Worm (Caenorhabditis elegans) whole organism, L4 larva: ENCODE measurements around the gene snb-5.

Source experiments
- F10B5.3 ChIP-seq: sonication (generic microtip); optimal IDR thresholded peaks from 2 replicates; lab custom pipeline; 2016; ENCODE audit warnings: mild to moderate bottlenecking, missing genetic modification characterization, missing compliant biosample characterization
- F26F4.8 ChIP-seq: fragments of 200-800 bp; sonication (Bioruptor generic); conservative IDR thresholded peaks from 2 replicates; pipeline ENCODE4 v1.3.6; 2022; ENCODE audit warnings: missing genetic modification characterization, missing compliant biosample characterization
- F37D6.2 ChIP-seq: sonication (generic microtip); optimal IDR thresholded peaks from 2 replicates; lab custom pipeline; 2016; ENCODE audit warnings: mild to moderate bottlenecking, missing genetic modification characterization, missing compliant biosample characterization
- F49E8.2 ChIP-seq: sonication (generic microtip); optimal IDR thresholded peaks from 2 replicates; lab custom pipeline; 2016; ENCODE audit warnings: missing compliant biosample characterization, mild to moderate bottlenecking, missing genetic modification characterization, borderline replicate concordance
- R02D3.7 ChIP-seq: fragments of 150-350 bp; sonication (generic microtip); optimal IDR thresholded peaks from 3 replicates; lab custom pipeline; 2014; ENCODE audit warnings: missing biosample characterization, missing genetic modification characterization
- Y105C5A.15 ChIP-seq: fragments of 200-800 bp; sonication (Bioruptor generic); IDR thresholded peaks from 2 replicates; pipeline ENCODE4 v1.3.6; 2022; ENCODE audit warnings: missing genetic modification characterization, missing compliant biosample characterization
- Y75B8A.6 ChIP-seq: fragments of 200-800 bp; sonication (Bioruptor generic); IDR thresholded peaks from 2 replicates; pipeline ENCODE4 v1.3.6; 2022; ENCODE audit warnings: missing genetic modification reagents, missing genetic modification characterization, missing compliant biosample characterization
- aha-1 ChIP-seq: fragments of 150-350 bp; peaks from one replicate; lab custom pipeline; 2014; ENCODE audit warnings: missing biosample characterization, missing genetic modification characterization
- arid-1 ChIP-seq: fragments of 200-800 bp; sonication (Bioruptor generic); conservative IDR thresholded peaks from 2 replicates; pipeline ENCODE4 v1.3.6; 2022; ENCODE audit warnings: missing genetic modification reagents, missing genetic modification characterization, missing compliant biosample characterization
- attf-4 ChIP-seq: sonication (generic microtip); optimal IDR thresholded peaks from 3 replicates; lab custom pipeline; 2017; ENCODE audit warnings: missing biosample characterization, missing genetic modification characterization
- ceh-28 ChIP-seq: fragments of 150-350 bp; optimal IDR thresholded peaks from 2 replicates; lab custom pipeline; 2014; ENCODE audit warnings: missing biosample characterization, missing genetic modification reagents, missing genetic modification characterization
- ceh-62 ChIP-seq: sonication (generic microtip); optimal IDR thresholded peaks from 2 replicates; lab custom pipeline; 2017; ENCODE audit warnings: missing biosample characterization, missing genetic modification characterization
- ctbp-1 ChIP-seq: fragments of 200-800 bp; sonication (Bioruptor generic); IDR thresholded peaks from 2 replicates; pipeline ENCODE4 v1.3.6; 2022; ENCODE audit warnings: missing genetic modification reagents, missing genetic modification characterization, missing compliant biosample characterization
- dmd-9 ChIP-seq: fragments of 200-800 bp; sonication (Bioruptor generic); IDR thresholded peaks from 2 replicates; pipeline ENCODE4 v1.3.6; 2022; ENCODE audit warnings: missing genetic modification reagents, missing genetic modification characterization, missing compliant biosample characterization
- dpl-1 ChIP-seq: fragments of 150-350 bp; optimal IDR thresholded peaks from 2 replicates; lab custom pipeline; 2014; ENCODE audit warnings: missing biosample characterization, missing genetic modification reagents, missing genetic modification characterization
- duxl-1 ChIP-seq: sonication (generic microtip); optimal IDR thresholded peaks from 2 replicates; lab custom pipeline; 2016; ENCODE audit warnings: mild to moderate bottlenecking, missing genetic modification characterization, moderate library complexity, missing compliant biosample characterization; ENCODE audit not compliant: poor library complexity
- dve-1 ChIP-seq: sonication (generic microtip); optimal IDR thresholded peaks from 2 replicates; lab custom pipeline; 2017; ENCODE audit warnings: antibody characterized with exemption, mild to moderate bottlenecking, missing genetic modification characterization, missing compliant biosample characterization; ENCODE audit not compliant: insufficient read depth
- fkh-10 ChIP-seq: fragments of 150-350 bp; optimal IDR thresholded peaks from 2 replicates; lab custom pipeline; 2014; ENCODE audit warnings: missing biosample characterization, missing genetic modification reagents, missing genetic modification characterization
- gei-8 ChIP-seq: fragments of 200-800 bp; sonication (Bioruptor generic); optimal IDR thresholded peaks from 2 replicates; lab custom pipeline; 2018; ENCODE audit warnings: mild to moderate bottlenecking, missing genetic modification characterization, missing compliant biosample characterization
- hlh-11 ChIP-seq: fragments of 200-800 bp; sonication (Bioruptor generic); optimal IDR thresholded peaks from 2 replicates; lab custom pipeline; 2018; ENCODE audit warnings: mild to moderate bottlenecking, missing genetic modification characterization, missing compliant biosample characterization
- hmg-1.1 ChIP-seq: fragments of 200-800 bp; sonication (Bioruptor generic); IDR thresholded peaks from 2 replicates; pipeline ENCODE4 v1.3.6; 2022; ENCODE audit warnings: missing genetic modification reagents, missing genetic modification characterization, missing compliant biosample characterization
- lin-13 ChIP-seq: fragments of 150-350 bp; optimal IDR thresholded peaks from 2 replicates; lab custom pipeline; 2014; ENCODE audit warnings: missing biosample characterization, missing genetic modification reagents, missing genetic modification characterization
- lin-15B ChIP-seq: fragments of 150-350 bp; sonication (generic microtip); optimal IDR thresholded peaks from 3 replicates; lab custom pipeline; 2014; ENCODE audit warnings: missing biosample characterization, missing genetic modification characterization
- lin-29 ChIP-seq: fragments of 200-800 bp; sonication (Bioruptor generic); IDR thresholded peaks from 2 replicates; pipeline ENCODE4 v1.3.6; 2022; ENCODE audit warnings: missing genetic modification reagents, missing genetic modification characterization, missing compliant biosample characterization
- lsy-2 ChIP-seq, 2 experiments: fragments of 150-350 bp in 1 of 2; sonication (generic microtip) in 1 of 2; optimal IDR thresholded peaks; 2 replicates each; lab custom pipeline; 2014 to 2017; ENCODE audit warnings: missing biosample characterization in 2 of 2, missing genetic modification characterization in 2 of 2
- mdt-29 ChIP-seq: fragments of 200-800 bp; sonication (Bioruptor generic); IDR thresholded peaks from 2 replicates; pipeline ENCODE4 v1.3.6; 2022; ENCODE audit warnings: missing genetic modification reagents, missing genetic modification characterization, missing compliant biosample characterization
- mep-1 ChIP-seq: fragments of 150-350 bp; sonication (generic microtip); optimal IDR thresholded peaks from 3 replicates; lab custom pipeline; 2014; ENCODE audit warnings: missing biosample characterization, missing genetic modification characterization
- mes-2 ChIP-seq: sonication (generic microtip); optimal IDR thresholded peaks from 2 replicates; lab custom pipeline; 2016; ENCODE audit warnings: missing genotype, mild to moderate bottlenecking, missing genetic modification characterization, missing compliant biosample characterization; ENCODE audit not compliant: poor library complexity, severe bottlenecking
- mxl-3 ChIP-seq: fragments of 200-800 bp; sonication (Bioruptor generic); optimal IDR thresholded peaks from 2 replicates; lab custom pipeline; 2018; ENCODE audit warnings: mild to moderate bottlenecking, missing genetic modification characterization, missing compliant biosample characterization
- nhr-102 ChIP-seq: sonication (generic microtip); optimal IDR thresholded peaks from 2 replicates; lab custom pipeline; 2016; ENCODE audit warnings: mild to moderate bottlenecking, missing genetic modification characterization, moderate library complexity, missing compliant biosample characterization
- nhr-11 ChIP-seq: fragments of 150-350 bp; optimal IDR thresholded peaks from 2 replicates; lab custom pipeline; 2014; ENCODE audit warnings: missing biosample characterization, missing genetic modification characterization
- nhr-111 ChIP-seq: fragments of 200-800 bp; sonication (Bioruptor generic); optimal IDR thresholded peaks from 2 replicates; lab custom pipeline; 2018; ENCODE audit warnings: mild to moderate bottlenecking, missing genetic modification characterization, missing compliant biosample characterization
- nhr-237 ChIP-seq: sonication (generic microtip); optimal IDR thresholded peaks from 2 replicates; lab custom pipeline; 2017; ENCODE audit warnings: missing biosample characterization, missing genetic modification characterization
- nhr-25 ChIP-seq: sonication (generic microtip); optimal IDR thresholded peaks from 2 replicates; lab custom pipeline; 2017; ENCODE audit warnings: missing genetic modification characterization, mild to moderate bottlenecking, missing compliant biosample characterization, antibody characterized with exemption, moderate library complexity, borderline replicate concordance; ENCODE audit not compliant: insufficient read depth
- nhr-28 ChIP-seq: fragments of 150-350 bp; optimal IDR thresholded peaks from 2 replicates; lab custom pipeline; 2014; ENCODE audit warnings: missing biosample characterization, missing genetic modification characterization
- nhr-41 ChIP-seq: fragments of 200-800 bp; sonication (Bioruptor generic); IDR thresholded peaks from 2 replicates; pipeline ENCODE4 v1.3.6; 2022; ENCODE audit warnings: missing genetic modification reagents, missing genetic modification characterization, missing compliant biosample characterization
- pha-4 ChIP-seq, 2 experiments: fragments of 150-350 bp in 1 of 2; fragments of 200-800 bp in 1 of 2; sonication (Bioruptor generic) in 1 of 2; IDR thresholded peaks in 1 of 2; optimal IDR thresholded peaks in 1 of 2; 2 replicates each; pipeline versions ENCODE4 v1.3.6 to Lab custom; 2014 to 2022; ENCODE audit warnings: missing genetic modification characterization in 2 of 2, missing genetic modification reagents in 2 of 2, missing biosample characterization in 1 of 2, missing compliant biosample characterization in 1 of 2
- rbr-2 ChIP-seq: sonication (generic microtip); optimal IDR thresholded peaks from 2 replicates; lab custom pipeline; 2016; ENCODE audit warnings: missing genotype, missing genetic modification characterization, missing compliant biosample characterization
- spr-3 ChIP-seq: fragments of 200-800 bp; sonication (Bioruptor generic); optimal IDR thresholded peaks from 2 replicates; lab custom pipeline; 2018; ENCODE audit warnings: mild to moderate bottlenecking, missing genetic modification characterization, missing compliant biosample characterization
- unc-130 ChIP-seq: sonication (generic microtip); optimal IDR thresholded peaks from 2 replicates; lab custom pipeline; 2016; ENCODE audit warnings: missing genetic modification reagents, missing genetic modification characterization, missing compliant biosample characterization
- unc-39 ChIP-seq: sonication (generic microtip); optimal IDR thresholded peaks from 2 replicates; lab custom pipeline; 2017; ENCODE audit warnings: missing biosample characterization, missing genetic modification characterization
- unc-62 ChIP-seq, 3 experiments: fragments of 150-350 bp in 1 of 3; sonication (generic microtip); optimal IDR thresholded peaks in 2 of 3; peaks in 1 of 3; 1 replicate in 1 of 3; 2 replicates in 2 of 3; lab custom pipeline; 2014 to 2017; ENCODE audit warnings: missing biosample characterization in 3 of 3, missing genetic modification characterization in 3 of 3, missing genetic modification reagents in 3 of 3, missing genotype in 1 of 3
- zag-1 ChIP-seq: fragments of 150-350 bp; optimal IDR thresholded peaks from 2 replicates; lab custom pipeline; 2014; ENCODE audit warnings: missing biosample characterization, missing genetic modification characterization
- zip-11 ChIP-seq: fragments of 200-800 bp; sonication (Bioruptor generic); IDR thresholded peaks from 2 replicates; pipeline ENCODE4 v1.3.6; 2022; ENCODE audit warnings: missing genetic modification characterization, missing compliant biosample characterization
- ztf-7 ChIP-seq: fragments of 150-350 bp; optimal IDR thresholded peaks from 2 replicates; lab custom pipeline; 2014; ENCODE audit warnings: missing biosample characterization, missing genetic modification characterization

Gene snb-5

ce11 chrIII:8191695-8192094 lies 11.2 kb upstream of the snb-5 start, which contains the start of gene C50C3.1:
TSS of gene C50C3.1 (plus strand) at chrIII:8191995.
- no peak for TF ChIP-seq Y105C5A.15
- TF ChIP-seq, all 104 proteins: peak for 0

DNA sequence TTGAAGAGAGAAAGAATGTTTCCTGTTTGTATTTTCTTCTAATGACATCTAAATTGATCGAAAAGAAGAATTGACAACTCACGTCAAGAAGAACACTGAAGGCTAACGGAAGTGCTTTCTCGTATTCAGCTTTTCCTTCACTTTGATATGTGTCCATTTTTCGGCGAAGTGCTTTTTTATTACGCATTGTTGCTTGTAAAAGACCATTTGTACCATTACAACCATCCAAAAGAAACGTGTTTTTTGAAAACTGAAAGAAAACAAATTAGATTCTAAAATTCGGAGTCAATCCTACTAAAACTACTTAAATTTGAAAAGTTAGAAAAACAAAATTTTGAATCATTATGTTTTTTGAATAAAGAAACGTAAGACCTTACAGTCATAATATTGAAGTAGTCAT lies 3.8 kb upstream of the snb-5 start:
- TF ChIP-seq aha-1 (peak; percentile 49), F37D6.2 (tag; lab: Kevin White, UChicago) (no peak), unc-62 (GFP tag; optimal IDR thresholded peaks at IDR 0.05 in 1 of 2; lab: Kevin White, UChicago) (peak in 1 of 2 experiments; percentile 93), unc-62 (tag; optimal IDR thresholded peaks at IDR 0.05; lab: Kevin White, UChicago) (no peak), lsy-2 (tag; optimal IDR thresholded peaks at IDR 0.05; lab: Kevin White, UChicago) (no peak)

- TF ChIP-seq nhr-111 (GFP tag; lab: Kevin White, UChicago) (no peak), mep-1 (tag; lab: Kevin White, UChicago) (no peak), R02D3.7 (tag; lab: Kevin White, UChicago) (no peak), nhr-25 (no peak), gei-8 (no peak), aha-1 (no peak), Y75B8A.6 (GFP tag; lab: Robert Waterston, UW) (no peak), dve-1 (tag; lab: Kevin White, UChicago) (no peak), nhr-102 (no peak), ctbp-1 (GFP tag; lab: Robert Waterston, UW) (no peak), ceh-62 (tag; lab: Kevin White, UChicago) (no peak), unc-39 (tag; lab: Kevin White, UChicago) (no peak), pha-4 (GFP tag; IDR thresholded peaks at IDR 0.05; lab: Robert Waterston, UW) (no peak), pha-4 (tag; optimal IDR thresholded peaks at IDR 0.05; lab: Kevin White, UChicago) (no peak), F26F4.8 (no peak), duxl-1 (tag; lab: Kevin White, UChicago) (no peak), lin-29 (GFP tag; lab: Robert Waterston, UW) (no peak), ztf-7 (tag; lab: Kevin White, UChicago) (no peak), hlh-11 (tag; lab: Kevin White, UChicago) (no peak), zip-11 (GFP tag; lab: Robert Waterston, UW) (no peak), F49E8.2 (tag; lab: Kevin White, UChicago) (no peak)
Measured at ce11 chrIII:8201117-8201516, 1.7 kb upstream of the snb-5 start, which contains the start of gene unc-36. TSS of gene unc-36 (minus strand) at chrIII:8201217.

DNA sequence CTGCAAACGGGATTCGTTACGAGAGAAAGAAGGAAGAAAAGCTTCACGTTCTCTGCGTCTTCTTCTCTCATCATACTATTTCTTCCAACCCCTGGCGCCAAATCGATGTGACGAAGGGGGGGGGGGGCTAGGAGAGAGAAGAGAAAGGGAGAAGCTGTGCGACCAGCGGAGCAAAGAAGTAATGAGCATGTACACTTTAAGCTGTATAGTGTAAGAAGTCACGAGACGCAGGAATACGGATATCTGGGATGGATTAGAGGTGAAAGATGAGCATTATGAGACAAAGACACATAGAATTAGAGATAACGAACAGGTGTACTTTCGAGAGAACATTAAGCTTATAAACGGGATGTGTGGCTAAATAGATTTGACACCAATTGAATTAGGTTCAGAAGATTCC lies 1.1 kb upstream of the snb-5 start:
- no peak for TF ChIP-seq attf-4 (tag; lab: Kevin White, UChicago)
- TF ChIP-seq rbr-2, result peak; percentile 63
- no peak for TF ChIP-seq lin-29 (GFP tag; lab: Robert Waterston, UW)
- no peak for TF ChIP-seq lin-13 (GFP tag; lab: Kevin White, UChicago)
- TF ChIP-seq dpl-1 (GFP tag; lab: Kevin White, UChicago), result peak; percentile 6
- no peak for TF ChIP-seq nhr-111 (GFP tag; lab: Kevin White, UChicago)
- no peak for TF ChIP-seq unc-130 (GFP tag; lab: Kevin White, UChicago)
- peak; percentile 45 for TF ChIP-seq fkh-10 (GFP tag; lab: Kevin White, UChicago)
- TF ChIP-seq lin-15B (tag; lab: Kevin White, UChicago), result no peak
- no peak for TF ChIP-seq nhr-41 (GFP tag; lab: Robert Waterston, UW)
- no peak for TF ChIP-seq mes-2 (tag; lab: Kevin White, UChicago)
- TF ChIP-seq mdt-29 (GFP tag; lab: Robert Waterston, UW), result no peak
- TF ChIP-seq zag-1 (tag; lab: Kevin White, UChicago), result no peak
- TF ChIP-seq hmg-1.1 (GFP tag; lab: Robert Waterston, UW), result no peak
- TF ChIP-seq dmd-9, result no peak
- TF ChIP-seq arid-1 (GFP tag; lab: Robert Waterston, UW), result no peak
- peak; percentile 45 for TF ChIP-seq nhr-11 (tag; lab: Kevin White, UChicago)
- peak; percentile 22 for TF ChIP-seq ceh-28 (tag; lab: Kevin White, UChicago)
- TF ChIP-seq nhr-28 (tag; lab: Kevin White, UChicago), result no peak
- TF ChIP-seq nhr-102, result no peak
- TF ChIP-seq dve-1 (tag; lab: Kevin White, UChicago), result no peak
- no peak for TF ChIP-seq F10B5.3 (tag; lab: Kevin White, UChicago)
- TF ChIP-seq spr-3, result no peak
- TF ChIP-seq nhr-237 (tag; lab: Kevin White, UChicago), result no peak
- no peak for TF ChIP-seq mxl-3 (GFP tag; lab: Kevin White, UChicago)
